Worm (Caenorhabditis elegans): ENCODE results near the gene tmem-17.

tmem-17 gene

DNA sequence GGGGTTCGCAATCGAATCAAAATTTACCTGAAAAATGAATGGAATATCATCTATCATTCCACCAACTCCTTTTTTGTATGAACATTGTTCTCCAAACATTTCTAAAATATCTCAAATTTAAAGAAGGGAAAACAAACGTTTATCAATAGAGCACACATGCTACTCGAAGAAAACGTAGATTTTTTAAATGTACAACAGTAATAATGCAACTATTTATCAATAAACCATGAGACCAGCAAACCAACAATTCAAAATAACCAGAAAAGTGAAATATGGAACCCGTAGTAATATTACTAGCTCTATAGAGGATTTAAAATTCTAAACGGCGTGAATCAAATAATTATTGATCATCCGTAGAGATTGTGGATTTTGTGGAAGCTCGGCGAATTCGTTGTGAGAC lies 8.7 kb downstream of the tmem-17 start, which contains the start of gene ZK418.6:
TSS of gene ZK418.6 (minus strand) at position 101 of the 400 bp plus-strand sequence.
- TF ChIP-seq tbx-7 (tag; optimal IDR thresholded peaks at IDR 0.05) (no peak), hlh-6 (tag; optimal IDR thresholded peaks at IDR 0.05) (no peak), ttx-3 (tag; optimal IDR thresholded peaks at IDR 0.05) (no peak), rnt-1 (tag; optimal IDR thresholded peaks at IDR 0.05) (no peak), lim-6 (tag; optimal IDR thresholded peaks at IDR 0.05) (no peak), elt-2 (tag; optimal IDR thresholded peaks at IDR 0.05) (no peak), pqm-1 (tag; optimal IDR thresholded peaks at IDR 0.05) (no peak), pha-4 (tag; optimal IDR thresholded peaks at IDR 0.05) (no peak)

DNA sequence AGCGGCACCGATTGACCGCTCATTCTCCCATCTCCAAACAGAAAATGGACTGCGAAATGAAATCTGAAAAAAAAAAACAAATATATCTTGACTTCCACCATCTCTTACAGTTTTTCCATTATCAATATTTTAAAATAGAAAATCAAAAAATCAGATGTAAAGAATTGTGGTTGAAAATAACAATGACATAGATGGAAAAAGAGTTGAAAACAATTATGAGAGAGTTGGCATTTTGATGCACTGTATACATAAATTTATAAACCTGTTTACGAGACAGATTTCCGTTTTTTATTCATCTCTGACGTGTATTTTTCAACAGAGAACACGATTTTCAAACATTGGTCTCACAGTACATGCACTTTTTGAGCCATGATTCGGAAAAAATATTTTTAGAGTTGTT lies 10.6 kb downstream of the tmem-17 start, which contains the start of gene ZK418.7:
TSS of gene ZK418.7 (minus strand) at position 101 of the 400 bp plus-strand sequence.
- TF ChIP-seq pat-9 (tag; optimal IDR thresholded peaks at IDR 0.05) = no peak
- TF ChIP-seq odd-2 (tag; optimal IDR thresholded peaks at IDR 0.05) = no peak
- TF ChIP-seq che-1 (tag; optimal IDR thresholded peaks at IDR 0.05) = no peak
- no peak for TF ChIP-seq hlh-6 (tag; optimal IDR thresholded peaks at IDR 0.05)
- TF ChIP-seq pha-2 (tag; optimal IDR thresholded peaks at IDR 0.05) = no peak

DNA sequence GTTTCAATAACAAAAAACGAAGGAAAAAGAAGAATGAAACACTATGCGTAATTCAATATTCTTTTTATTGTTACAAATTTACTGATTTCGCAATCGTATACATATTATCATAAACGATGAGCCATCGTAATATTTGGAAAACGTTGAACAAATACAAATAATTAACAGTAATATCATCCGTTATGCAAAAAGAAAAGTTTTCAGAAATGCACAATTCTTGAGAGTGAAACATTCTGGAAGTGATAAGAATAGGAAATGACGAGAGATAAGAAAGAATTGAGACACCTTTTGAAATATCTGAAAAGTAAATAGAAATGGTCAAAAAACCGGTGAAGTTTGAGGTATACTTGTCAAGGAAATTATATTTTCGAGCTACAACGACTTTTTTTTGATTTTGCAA lies 11.4 kb downstream of the tmem-17 start:
- peak; percentile 24 for TF ChIP-seq elt-2 (tag; optimal IDR thresholded peaks at IDR 0.05)
- TF ChIP-seq zip-5 (tag; optimal IDR thresholded peaks at IDR 0.05) = no peak

DNA sequence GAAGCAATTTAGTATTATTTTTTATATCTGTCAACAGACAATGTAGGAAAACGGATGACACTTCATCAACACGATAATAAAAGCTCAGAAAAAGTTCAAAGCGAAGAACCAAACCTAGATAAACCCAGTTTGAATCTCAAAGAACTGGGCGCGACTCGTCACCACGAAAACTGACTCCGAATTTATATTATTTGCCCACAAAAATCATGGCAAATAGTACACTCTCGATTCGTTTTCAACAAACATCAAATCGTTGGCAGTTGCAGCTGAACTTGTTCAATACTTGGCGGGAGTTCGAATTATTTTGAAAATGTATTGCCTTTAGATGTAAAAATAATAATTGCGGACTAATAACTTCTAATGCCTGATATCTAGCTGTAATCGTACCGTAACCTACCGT lies 13.0 kb downstream of the tmem-17 start:
- TF ChIP-seq dve-1 (tag; optimal IDR thresholded peaks at IDR 0.05) = no peak
- no peak for TF ChIP-seq unc-86 (tag; optimal IDR thresholded peaks at IDR 0.05)
- TF ChIP-seq pqm-1 (tag; optimal IDR thresholded peaks at IDR 0.05) = no peak
- no peak for TF ChIP-seq ceh-2 (tag; optimal IDR thresholded peaks at IDR 0.05)
- no peak for TF ChIP-seq zip-5 (tag; optimal IDR thresholded peaks at IDR 0.05)
- no peak for TF ChIP-seq ama-1 (optimal IDR thresholded peaks at IDR 0.05)
- no peak for TF ChIP-seq unc-42 (tag; optimal IDR thresholded peaks at IDR 0.05)
- TF ChIP-seq eyg-1 (tag; optimal IDR thresholded peaks at IDR 0.05) = no peak
- TF ChIP-seq pat-9 (tag; optimal IDR thresholded peaks at IDR 0.05) = no peak
- TF ChIP-seq ceh-19 (GFP tag; optimal IDR thresholded peaks at IDR 0.05) = no peak
- no peak for TF ChIP-seq F13H6.1 (tag; optimal IDR thresholded peaks at IDR 0.05)
- no peak for TF ChIP-seq hlh-13 (GFP tag; optimal IDR thresholded peaks at IDR 0.05)
- TF ChIP-seq C38D4.7 (GFP tag; optimal IDR thresholded peaks at IDR 0.05) = no peak
- TF ChIP-seq unc-3 (GFP tag; conservative IDR thresholded peaks at IDR 0.05) = no peak
- TF ChIP-seq unc-3 (tag; optimal IDR thresholded peaks at IDR 0.05) = no peak

DNA sequence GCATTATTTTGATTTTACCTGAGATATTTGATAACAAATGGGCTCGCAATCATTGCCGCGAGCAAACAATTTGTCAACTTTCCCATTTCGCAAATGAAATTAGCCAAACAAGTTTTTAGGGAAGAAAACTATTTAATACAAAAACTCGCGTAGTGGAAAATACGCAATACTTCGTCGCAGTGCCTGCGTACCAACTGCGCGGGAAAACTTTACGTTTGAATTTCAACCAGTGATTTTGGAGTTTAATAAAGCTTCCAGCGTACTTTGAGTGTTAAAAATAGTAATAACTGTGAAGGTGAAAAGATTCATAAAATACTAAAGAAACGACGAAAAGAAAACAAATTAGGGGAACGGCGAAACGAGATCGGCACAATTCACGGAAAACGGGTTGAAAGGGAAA lies 14.8 kb downstream of the tmem-17 start, which contains the start of gene tofu-7:
TSS of gene tofu-7 (minus strand) at position 111 of the 400 bp plus-strand sequence.
- TF ChIP-seq npax-4 (tag; optimal IDR thresholded peaks at IDR 0.05) (no peak), ama-1 (optimal IDR thresholded peaks at IDR 0.05) (no peak), ref-2 (tag; optimal IDR thresholded peaks at IDR 0.05) (no peak), ceh-30 (tag; optimal IDR thresholded peaks at IDR 0.05) (no peak), Y22D7AL.16 (tag; optimal IDR thresholded peaks at IDR 0.05) (no peak)

DNA sequence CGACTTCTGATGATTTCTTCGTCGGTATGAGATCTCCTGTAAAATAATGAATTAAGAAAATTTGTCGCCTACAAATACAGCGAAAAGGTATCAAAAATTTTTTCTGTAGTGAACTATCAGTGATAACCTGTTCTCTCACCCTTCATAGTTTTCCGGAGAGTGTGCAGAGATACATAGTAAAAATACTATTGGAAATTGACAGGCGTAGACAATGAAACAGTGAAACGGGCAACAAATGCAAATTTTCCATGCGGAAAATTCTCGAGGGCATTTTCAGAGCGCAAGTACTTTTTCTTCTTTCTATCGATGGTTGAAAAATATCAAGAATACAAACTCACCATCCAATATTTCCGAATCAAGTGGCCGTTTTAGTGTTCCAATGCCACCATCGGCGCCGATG lies 17.1 kb downstream of the tmem-17 start:
- no peak for TF ChIP-seq fkh-10 (GFP tag; optimal IDR thresholded peaks at IDR 0.05)
- TF ChIP-seq pqm-1 (tag; optimal IDR thresholded peaks at IDR 0.05) = no peak
- TF ChIP-seq T23F11.4 (GFP tag; optimal IDR thresholded peaks at IDR 0.05) = no peak
- no peak for TF ChIP-seq nfya-1 (tag; optimal IDR thresholded peaks at IDR 0.05)
- TF ChIP-seq unc-55 (GFP tag; optimal IDR thresholded peaks at IDR 0.05) = no peak
- no peak for TF ChIP-seq unc-3 (GFP tag; conservative IDR thresholded peaks at IDR 0.05)
- no peak for TF ChIP-seq unc-3 (tag; optimal IDR thresholded peaks at IDR 0.05)
- TF ChIP-seq hlh-15 (tag; optimal IDR thresholded peaks at IDR 0.05) = no peak
- no peak for TF ChIP-seq mec-3 (tag; optimal IDR thresholded peaks at IDR 0.05; ENCODE audit: borderline replicate concordance)
- TF ChIP-seq hlh-13 (GFP tag; optimal IDR thresholded peaks at IDR 0.05) = no peak

Data from whole organism, late embryonic.